Worm (Caenorhabditis elegans) whole organism, L2 larva: ENCODE results near the gene chil-18.

Source experiments
- ama-1 ChIP-seq: fragments of 150-350 bp; optimal IDR thresholded peaks from 2 replicates; lab custom pipeline; 2018; ENCODE audit warnings: inconsistent platforms
- elt-1 ChIP-seq: fragments of 150-350 bp; optimal IDR thresholded peaks from 2 replicates; lab custom pipeline; 2014; ENCODE audit warnings: missing biosample characterization, missing genetic modification characterization
- lin-13 ChIP-seq: fragments of 150-350 bp; optimal IDR thresholded peaks from 2 replicates; lab custom pipeline; 2014; ENCODE audit warnings: missing biosample characterization, missing genetic modification reagents, missing genetic modification characterization
- nhr-10 ChIP-seq: sonication (generic microtip); optimal IDR thresholded peaks from 2 replicates; lab custom pipeline; 2017; ENCODE audit warnings: missing biosample characterization, missing genetic modification characterization
- nhr-11 ChIP-seq: fragments of 150-350 bp; optimal IDR thresholded peaks from 2 replicates; lab custom pipeline; 2014; ENCODE audit warnings: missing biosample characterization, missing genetic modification characterization
- skn-1 ChIP-seq: sonication (generic microtip); optimal IDR thresholded peaks from 2 replicates; lab custom pipeline; 2017; ENCODE audit warnings: missing biosample characterization, missing genetic modification characterization
- unc-62 ChIP-seq: fragments of 150-350 bp; optimal IDR thresholded peaks from 2 replicates; lab custom pipeline; 2014; ENCODE audit warnings: missing biosample characterization, missing genetic modification reagents, missing genetic modification characterization

ce11 chrII:9491045-9491444, 43.0 kb downstream of the chil-18 start:
- no peak for TF ChIP-seq unc-62
- TF ChIP-seq skn-1, result no peak
- TF ChIP-seq elt-1 (tag; lab: Kevin White, UChicago), result no peak
- TF ChIP-seq ama-1 (lab: Kevin White, UChicago), result no peak
- TF ChIP-seq nhr-10 (tag; lab: Kevin White, UChicago), result no peak
- TF ChIP-seq lin-13 (GFP tag; lab: Kevin White, UChicago), result no peak
- TF ChIP-seq nhr-11 (tag; lab: Kevin White, UChicago), result no peak
